Fruit fly (Drosophila melanogaster): Measurements from ENCODE around the gene CG6833.
A peak's percentile ranks its signal among the peaks of the same experiment; 100 is the strongest.

Gene CG6833

DNA sequence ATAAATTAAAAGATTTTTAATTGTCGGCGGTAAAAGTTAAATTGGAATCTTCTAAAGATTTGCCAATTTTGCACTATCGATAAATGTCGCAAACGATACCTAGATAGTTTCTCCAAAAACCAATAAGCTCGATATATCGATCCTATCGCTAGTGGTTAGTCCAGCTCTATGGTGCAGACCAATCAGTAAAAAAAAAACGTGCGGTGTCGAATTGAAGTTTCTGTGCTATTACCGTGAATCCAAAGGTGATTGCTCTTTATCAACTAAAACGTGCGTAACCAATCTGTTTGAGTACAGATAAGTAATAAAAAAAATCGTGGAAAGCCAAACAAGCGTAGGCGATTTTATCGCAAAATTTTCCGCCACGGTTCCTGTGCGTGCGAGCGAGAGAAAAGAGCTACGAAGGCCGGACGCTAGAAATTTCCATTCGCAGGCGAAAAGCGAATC, 14.1 kb upstream of the CG6833 start, which contains the start of gene Hsp110 (continued):
- TF ChIP-seq CG14667 (GFP tag; IDR thresholded peaks at IDR 0.05) (no peak), Atf-2 (GFP tag; optimal IDR thresholded peaks at IDR 0.05) (no peak), HLHmδ (GFP tag; optimal IDR thresholded peaks at IDR 0.05) (no peak), CG6791 (GFP tag; IDR thresholded peaks at IDR 0.05; ENCODE audit: partially characterized antibody) (peak; percentile 100), Meics (GFP tag; optimal IDR thresholded peaks at IDR 0.05) (peak; percentile 20), Opbp (GFP tag; IDR thresholded peaks at IDR 0.05; ENCODE audit: partially characterized antibody) (peak; percentile 99), CG9437 (GFP tag; optimal IDR thresholded peaks at IDR 0.05) (no peak), slou (GFP tag; optimal IDR thresholded peaks at IDR 0.05) (no peak), pzg (GFP tag; optimal IDR thresholded peaks at IDR 0.05) (peak; percentile 92), z (GFP tag; IDR thresholded peaks at IDR 0.05) (no peak), CG2199 (GFP tag; IDR thresholded peaks at IDR 0.05) (0 out of 3 replicates have a peak, but pooled peaks have one; percentile 51), NC2α (GFP tag; optimal IDR thresholded peaks at IDR 0.05) (no peak), CG10654 (GFP tag; optimal IDR thresholded peaks at IDR 0.05) (no peak), bowl (GFP tag; IDR thresholded peaks at IDR 0.05) (no peak), Hsf (GFP tag; optimal IDR thresholded peaks at IDR 0.05) (no peak), ttk (GFP tag; IDR thresholded peaks at IDR 0.05) (no peak), wdn (GFP tag; IDR thresholded peaks at IDR 0.05) (no peak), bbx (GFP tag; IDR thresholded peaks at IDR 0.05; ENCODE audit: partially characterized antibody) (peak; percentile 100), CG13424 (tag; optimal IDR thresholded peaks at IDR 0.05) (peak; percentile 3), trem (tag; optimal IDR thresholded peaks at IDR 0.05) (peak; percentile 65), Doc2 (GFP tag; IDR thresholded peaks at IDR 0.05) (no peak), bcd (GFP tag; optimal IDR thresholded peaks at IDR 0.05) (no peak), pan (optimal IDR thresholded peaks at IDR 0.05) (no peak), pan (GFP tag; optimal IDR thresholded peaks at IDR 0.05 in 1 of 2, IDR thresholded peaks at IDR 0.05 in 1 of 2) (no peak), Dfd (GFP tag; optimal IDR thresholded peaks at IDR 0.05) (no peak), CG11696 (GFP tag; IDR thresholded peaks at IDR 0.05) (no peak), unc-4 (GFP tag; IDR thresholded peaks at IDR 0.05; ENCODE audit: partially characterized antibody) (peak; percentile 99), Xrp1 (GFP tag; IDR thresholded peaks at IDR 0.05) (peak; percentile 24; the same call in 1 of the 2 replicates), CG31441 (GFP tag; IDR thresholded peaks at IDR 0.05) (no peak), Drgx (GFP tag; IDR thresholded peaks at IDR 0.05) (no peak), eyg (GFP tag; optimal IDR thresholded peaks at IDR 0.05) (no peak), prd (optimal IDR thresholded peaks at IDR 0.05) (no peak), prd (GFP tag; IDR thresholded peaks at IDR 0.05) (no peak), sug (tag; optimal IDR thresholded peaks at IDR 0.05) (peak; percentile 49), Scr (GFP tag; IDR thresholded peaks at IDR 0.05; ENCODE audit: partially characterized antibody) (peak; percentile 99), ac (GFP tag; optimal IDR thresholded peaks at IDR 0.05) (no peak), chn (GFP tag; optimal IDR thresholded peaks at IDR 0.05) (peak; percentile 45), pnt (GFP tag; optimal IDR thresholded peaks at IDR 0.05) (no peak), ind (GFP tag; optimal IDR thresholded peaks at IDR 0.05) (no peak), CG12236 (GFP tag; optimal IDR thresholded peaks at IDR 0.05) (no peak), PHDP (tag; optimal IDR thresholded peaks at IDR 0.05) (peak; percentile 10), CG7987 (GFP tag; optimal IDR thresholded peaks at IDR 0.05) (peak; percentile 47), ken (GFP tag; IDR thresholded peaks at IDR 0.05) (no peak), CG6175 (GFP tag; IDR thresholded peaks at IDR 0.05) (no peak), aop (GFP tag; IDR thresholded peaks at IDR 0.05) (no peak), CG6272 (GFP tag; IDR thresholded peaks at IDR 0.05) (no peak), corto (GFP tag; optimal IDR thresholded peaks at IDR 0.05) (peak; percentile 23), ash1 (GFP tag; optimal IDR thresholded peaks at IDR 0.05) (no peak), lbe (GFP tag; optimal IDR thresholded peaks at IDR 0.05) (peak; percentile 64), gfzf (GFP tag; optimal IDR thresholded peaks at IDR 0.05) (peak; percentile 27), al (GFP tag; IDR thresholded peaks at IDR 0.05) (no peak), CG16779 (GFP tag; IDR thresholded peaks at IDR 0.05) (no peak), CG11560 (tag; IDR thresholded peaks at IDR 0.05) (no peak)

Data from whole organism, embryonic.